Worm (Caenorhabditis elegans) whole organism, midembryonic: Measurements from ENCODE around the gene Y54F10BM.22.

Experiments used
- klf-2 ChIP-seq: fragments of 200-800 bp; sonication (Bioruptor generic); conservative IDR thresholded peaks from 2 replicates; pipeline ENCODE4 v1.3.6; 2022; ENCODE audit warnings: missing genetic modification reagents, missing genetic modification characterization, missing compliant biosample characterization
- ztf-29 ChIP-seq: fragments of 200-800 bp; sonication (Bioruptor generic); IDR thresholded peaks from 2 replicates; pipeline ENCODE4 v1.3.6; 2022; ENCODE audit warnings: missing genetic modification reagents, missing genetic modification characterization, missing compliant biosample characterization

DNA sequence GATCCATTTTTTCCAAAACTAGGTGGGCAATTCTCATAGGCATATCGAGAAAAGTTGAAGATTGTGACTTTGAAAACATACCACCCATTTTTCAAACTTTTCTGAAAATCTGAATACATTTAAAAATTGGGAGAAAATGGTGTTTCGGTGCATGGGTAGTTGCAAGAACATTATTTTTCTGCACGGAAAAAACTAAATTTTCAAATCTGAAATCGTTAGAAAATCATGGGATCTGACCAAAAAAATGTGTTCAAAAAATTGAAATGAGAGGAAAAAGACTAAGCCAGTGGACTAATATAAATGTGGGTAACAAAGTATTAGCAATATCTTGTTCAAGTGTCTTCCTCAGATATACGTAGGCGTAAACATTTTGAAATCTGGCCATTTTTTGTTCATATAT lies 21.8 kb upstream of the Y54F10BM.22 start, which contains the start of gene fbxa-43:
- TF ChIP-seq ztf-29 (GFP tag; lab: Robert Waterston, UW) (no peak), klf-2 (GFP tag; lab: Robert Waterston, UW) (no peak)
